Worm (Caenorhabditis elegans) whole organism, mixed stage, embryonic: ENCODE results near the gene F23D12.3.

Experiments used
- M03D4.4 ChIP-seq: sonication (generic microtip); optimal IDR thresholded peaks from 2 replicates; lab custom pipeline; 2017; ENCODE audit warnings: mild to moderate bottlenecking, missing genetic modification characterization, missing compliant biosample characterization
- blmp-1 ChIP-seq: fragments of 150-350 bp; optimal IDR thresholded peaks from 2 replicates; lab custom pipeline; 2014; ENCODE audit warnings: missing biosample characterization, missing genetic modification characterization
- ceh-39 ChIP-seq: fragments of 150-350 bp; optimal IDR thresholded peaks from 2 replicates; lab custom pipeline; 2014; ENCODE audit warnings: missing biosample characterization, missing genetic modification characterization
- ceh-43 ChIP-seq: fragments of 200-800 bp; sonication (Bioruptor generic); optimal IDR thresholded peaks from 2 replicates; lab custom pipeline; 2018; ENCODE audit warnings: mild to moderate bottlenecking, missing genetic modification characterization, moderate library complexity, missing compliant biosample characterization
- ceh-83 ChIP-seq: fragments of 200-800 bp; sonication (Bioruptor generic); optimal IDR thresholded peaks from 2 replicates; lab custom pipeline; 2018; ENCODE audit warnings: mild to moderate bottlenecking, missing genetic modification characterization, missing compliant biosample characterization
- ces-1 ChIP-seq: fragments of 150-350 bp; optimal IDR thresholded peaks from 2 replicates; lab custom pipeline; 2014; ENCODE audit warnings: missing biosample characterization, missing genetic modification reagents, missing genetic modification characterization
- cnd-1 ChIP-seq: fragments of 200-800 bp; sonication (Bioruptor generic); optimal IDR thresholded peaks from 2 replicates; lab custom pipeline; 2018; ENCODE audit warnings: mild to moderate bottlenecking, missing genetic modification characterization, missing compliant biosample characterization
- drap-1 ChIP-seq: fragments of 200-800 bp; sonication (Bioruptor generic); optimal IDR thresholded peaks from 3 replicates; lab custom pipeline; 2018; ENCODE audit warnings: mild to moderate bottlenecking, missing genetic modification characterization, missing compliant biosample characterization
- elt-1 ChIP-seq: sonication (generic microtip); optimal IDR thresholded peaks from 2 replicates; lab custom pipeline; 2017; ENCODE audit warnings: missing genetic modification characterization, mild to moderate bottlenecking, missing compliant biosample characterization, antibody characterized with exemption, moderate library complexity, borderline replicate concordance; ENCODE audit not compliant: insufficient read depth
- elt-3 ChIP-seq: fragments of 150-350 bp; optimal IDR thresholded peaks from 2 replicates; lab custom pipeline; 2014; ENCODE audit warnings: missing biosample characterization, missing genetic modification characterization
- flh-1 ChIP-seq: fragments of 200-800 bp; sonication (Bioruptor generic); optimal IDR thresholded peaks from 2 replicates; lab custom pipeline; 2018; ENCODE audit warnings: mild to moderate bottlenecking, missing genetic modification characterization, moderate library complexity, missing compliant biosample characterization
- ham-2 ChIP-seq: fragments of 200-800 bp; sonication (Bioruptor generic); optimal IDR thresholded peaks from 2 replicates; lab custom pipeline; 2018; ENCODE audit warnings: mild to moderate bottlenecking, missing genetic modification characterization, missing compliant biosample characterization
- hlh-1 ChIP-seq: fragments of 150-350 bp; optimal IDR thresholded peaks from 2 replicates; lab custom pipeline; 2014; ENCODE audit warnings: missing biosample characterization, missing genetic modification reagents, missing genetic modification characterization
- lin-13 ChIP-seq: fragments of 150-350 bp; optimal IDR thresholded peaks from 2 replicates; lab custom pipeline; 2014; ENCODE audit warnings: missing biosample characterization, missing genetic modification characterization
- lin-32 ChIP-seq: fragments of 200-800 bp; sonication (Bioruptor generic); optimal IDR thresholded peaks from 2 replicates; lab custom pipeline; 2018; ENCODE audit warnings: mild to moderate bottlenecking, missing genetic modification characterization, missing compliant biosample characterization
- lsy-2 ChIP-seq: fragments of 150-350 bp; optimal IDR thresholded peaks from 2 replicates; lab custom pipeline; 2014; ENCODE audit warnings: missing biosample characterization, missing genetic modification characterization
- mab-5 ChIP-seq: fragments of 150-350 bp; optimal IDR thresholded peaks from 2 replicates; lab custom pipeline; 2014; ENCODE audit warnings: missing biosample characterization, missing genetic modification characterization
- mep-1 ChIP-seq: fragments of 150-350 bp; optimal IDR thresholded peaks from 2 replicates; lab custom pipeline; 2017; ENCODE audit warnings: missing biosample characterization, missing genetic modification reagents, missing genetic modification characterization, inconsistent platforms
- nhr-12 ChIP-seq: fragments of 150-350 bp; optimal IDR thresholded peaks from 2 replicates; lab custom pipeline; 2014; ENCODE audit warnings: missing biosample characterization, missing genetic modification characterization
- nhr-2 ChIP-seq: fragments of 150-350 bp; optimal IDR thresholded peaks from 2 replicates; lab custom pipeline; 2014; ENCODE audit warnings: missing biosample characterization, missing genetic modification characterization
- nhr-237 ChIP-seq: fragments of 150-350 bp; optimal IDR thresholded peaks from 2 replicates; lab custom pipeline; 2014; ENCODE audit warnings: missing biosample characterization, missing genetic modification characterization
- nhr-28 ChIP-seq: fragments of 150-350 bp; optimal IDR thresholded peaks from 2 replicates; lab custom pipeline; 2014; ENCODE audit warnings: missing biosample characterization, missing genetic modification characterization
- nhr-76 ChIP-seq: sonication (generic microtip); optimal IDR thresholded peaks from 2 replicates; lab custom pipeline; 2017; ENCODE audit warnings: missing biosample characterization, missing genetic modification characterization
- pha-4 ChIP-seq: fragments of 150-350 bp; optimal IDR thresholded peaks from 2 replicates; lab custom pipeline; 2018; ENCODE audit warnings: missing biosample characterization, missing genetic modification reagents, missing genetic modification characterization
- sem-2 ChIP-seq: fragments of 200-800 bp; sonication (Bioruptor generic); optimal IDR thresholded peaks from 2 replicates; lab custom pipeline; 2018; ENCODE audit warnings: mild to moderate bottlenecking, missing genetic modification characterization, missing compliant biosample characterization
- snpc-4 ChIP-seq: fragments of 150-350 bp; optimal IDR thresholded peaks from 2 replicates; lab custom pipeline; 2014; ENCODE audit warnings: missing biosample characterization, missing genetic modification characterization
- sptf-1 ChIP-seq: sonication (generic microtip); optimal IDR thresholded peaks from 2 replicates; lab custom pipeline; 2017; ENCODE audit warnings: mild to moderate bottlenecking, missing genetic modification characterization, moderate library complexity, missing compliant biosample characterization
- tbx-8 ChIP-seq: fragments of 200-800 bp; sonication (Bioruptor generic); optimal IDR thresholded peaks from 2 replicates; lab custom pipeline; 2018; ENCODE audit warnings: mild to moderate bottlenecking, missing genetic modification characterization, moderate library complexity, missing compliant biosample characterization
- unc-120 ChIP-seq: sonication (generic microtip); optimal IDR thresholded peaks from 2 replicates; lab custom pipeline; 2017; ENCODE audit warnings: missing genetic modification characterization, missing compliant biosample characterization; ENCODE audit not compliant: poor library complexity, severe bottlenecking
- unc-39 ChIP-seq: fragments of 150-350 bp; optimal IDR thresholded peaks from 2 replicates; lab custom pipeline; 2014; ENCODE audit warnings: missing biosample characterization, missing genetic modification characterization
- unc-62 ChIP-seq: fragments of 150-350 bp; optimal IDR thresholded peaks from 2 replicates; lab custom pipeline; 2014; ENCODE audit warnings: missing biosample characterization, missing genetic modification reagents, missing genetic modification characterization
- zip-8 ChIP-seq: fragments of 150-350 bp; optimal IDR thresholded peaks from 2 replicates; lab custom pipeline; 2014; ENCODE audit warnings: missing biosample characterization, missing genetic modification characterization
- ztf-11 ChIP-seq: fragments of 150-350 bp; optimal IDR thresholded peaks from 2 replicates; lab custom pipeline; 2014; ENCODE audit warnings: missing biosample characterization, missing genetic modification characterization

Gene F23D12.3

DNA sequence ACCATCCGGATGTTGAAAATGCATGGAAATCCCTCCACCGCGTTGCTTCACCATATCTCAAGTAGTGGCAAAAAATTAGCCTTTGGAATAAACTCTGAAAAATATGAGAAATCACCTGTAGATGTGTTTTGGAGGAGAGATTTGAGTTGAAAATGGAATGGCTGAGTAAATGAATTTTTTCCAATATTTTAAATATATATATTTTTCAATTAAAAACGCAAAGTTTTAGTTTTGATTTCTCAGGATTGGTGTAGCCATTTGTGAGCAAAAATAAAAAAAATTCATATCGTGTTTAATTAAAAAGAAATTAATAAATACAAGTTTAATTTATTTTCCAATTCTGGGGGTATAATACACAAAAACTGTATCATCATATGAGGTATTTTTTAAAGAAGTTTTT is 14.4 kb upstream of the F23D12.3 start, which contains the start of gene F23D12.1:
TSS of gene F23D12.1 (minus strand) at position 101 of the 400 bp plus-strand sequence.
- TF ChIP-seq unc-39 (no peak), elt-3 (no peak), snpc-4 (tag; lab: Kevin White, UChicago) (no peak), flh-1 (GFP tag; lab: Kevin White, UChicago) (no peak), hlh-1 (tag; lab: Kevin White, UChicago) (no peak), nhr-76 (tag; lab: Kevin White, UChicago) (no peak), nhr-2 (tag; lab: Kevin White, UChicago) (no peak), ham-2 (GFP tag; lab: Kevin White, UChicago) (no peak), sptf-1 (tag; lab: Kevin White, UChicago) (no peak), pha-4 (tag; lab: Kevin White, UChicago) (no peak), mep-1 (tag; lab: Kevin White, UChicago) (no peak), lin-13 (tag; lab: Kevin White, UChicago) (no peak), lin-32 (GFP tag; lab: Kevin White, UChicago) (no peak), drap-1 (GFP tag; lab: Kevin White, UChicago) (no peak), mab-5 (tag; lab: Kevin White, UChicago) (no peak), nhr-28 (tag; lab: Kevin White, UChicago) (no peak), M03D4.4 (tag; lab: Kevin White, UChicago) (no peak), nhr-12 (tag; lab: Kevin White, UChicago) (no peak), elt-1 (tag; lab: Kevin White, UChicago) (no peak)

ce11 chrX:14430436-14430835 is 12.0 kb upstream of the F23D12.3 start:
- TF ChIP-seq pha-4 (tag; lab: Kevin White, UChicago) (no peak), lsy-2 (tag; lab: Kevin White, UChicago) (no peak), ham-2 (GFP tag; lab: Kevin White, UChicago) (no peak), zip-8 (tag; lab: Kevin White, UChicago) (no peak), M03D4.4 (tag; lab: Kevin White, UChicago) (no peak), nhr-2 (tag; lab: Kevin White, UChicago) (no peak), unc-39 (no peak), lin-32 (GFP tag; lab: Kevin White, UChicago) (no peak), cnd-1 (tag; lab: Kevin White, UChicago) (no peak), mep-1 (tag; lab: Kevin White, UChicago) (no peak), nhr-76 (tag; lab: Kevin White, UChicago) (no peak), ceh-83 (GFP tag; lab: Kevin White, UChicago) (no peak), elt-3 (no peak), nhr-12 (tag; lab: Kevin White, UChicago) (no peak), drap-1 (GFP tag; lab: Kevin White, UChicago) (no peak)

ce11 chrX:14435648-14436155 is 6.7 kb upstream of the F23D12.3 start:
- no peak for TF ChIP-seq blmp-1 (tag; lab: Kevin White, UChicago)
- no peak for TF ChIP-seq sptf-1 (tag; lab: Kevin White, UChicago)
- TF ChIP-seq ceh-43 (GFP tag; lab: Kevin White, UChicago): no peak
- no peak for TF ChIP-seq ceh-39 (tag; lab: Kevin White, UChicago)
- TF ChIP-seq unc-120 (tag; lab: Kevin White, UChicago): no peak
- no peak for TF ChIP-seq ces-1
- no peak for TF ChIP-seq lin-13 (tag; lab: Kevin White, UChicago)
- no peak for TF ChIP-seq unc-39
- TF ChIP-seq hlh-1 (tag; lab: Kevin White, UChicago): no peak
- TF ChIP-seq lin-32 (GFP tag; lab: Kevin White, UChicago): no peak
- TF ChIP-seq tbx-8 (GFP tag; lab: Kevin White, UChicago): no peak
- TF ChIP-seq nhr-237: no peak
- TF ChIP-seq flh-1 (GFP tag; lab: Kevin White, UChicago): no peak
- no peak for TF ChIP-seq cnd-1 (tag; lab: Kevin White, UChicago)
- TF ChIP-seq mab-5 (tag; lab: Kevin White, UChicago): no peak
- TF ChIP-seq elt-3: no peak
- TF ChIP-seq sem-2 (GFP tag; lab: Kevin White, UChicago): no peak
- TF ChIP-seq drap-1 (GFP tag; lab: Kevin White, UChicago): no peak

ce11 chrX:14444701-14445100 is 2.3 kb downstream of the F23D12.3 start, which contains the start of gene F23D12.4:
TSS of gene F23D12.4 (plus strand) at chrX:14445001.
- TF ChIP-seq hlh-1 (tag; lab: Kevin White, UChicago): no peak
- TF ChIP-seq lin-32 (GFP tag; lab: Kevin White, UChicago): no peak
- no peak for TF ChIP-seq ces-1
- no peak for TF ChIP-seq sem-2 (GFP tag; lab: Kevin White, UChicago)
- TF ChIP-seq ztf-11 (tag; lab: Kevin White, UChicago): no peak
- TF ChIP-seq mep-1 (tag; lab: Kevin White, UChicago): no peak
- no peak for TF ChIP-seq drap-1 (GFP tag; lab: Kevin White, UChicago)
- TF ChIP-seq tbx-8 (GFP tag; lab: Kevin White, UChicago): no peak
- no peak for TF ChIP-seq mab-5 (tag; lab: Kevin White, UChicago)
- no peak for TF ChIP-seq nhr-2 (tag; lab: Kevin White, UChicago)
- TF ChIP-seq elt-3: no peak
- no peak for TF ChIP-seq ham-2 (GFP tag; lab: Kevin White, UChicago)
- TF ChIP-seq snpc-4 (tag; lab: Kevin White, UChicago): no peak
- no peak for TF ChIP-seq nhr-12 (tag; lab: Kevin White, UChicago)
- TF ChIP-seq M03D4.4 (tag; lab: Kevin White, UChicago): no peak
- TF ChIP-seq nhr-237: no peak
- TF ChIP-seq unc-62 (GFP tag; lab: Kevin White, UChicago): no peak
- no peak for TF ChIP-seq lsy-2 (tag; lab: Kevin White, UChicago)
- no peak for TF ChIP-seq cnd-1 (tag; lab: Kevin White, UChicago)
